Worm (Caenorhabditis elegans) whole organism, midembryonic: ENCODE results near the gene nhr-252.

Source experiments
- T22C8.4 ChIP-seq: fragments of 200-800 bp; sonication (Bioruptor generic); IDR thresholded peaks from 2 replicates; pipeline ENCODE4 v1.3.6; 2022; ENCODE audit warnings: missing genetic modification characterization, missing compliant biosample characterization
- cog-1 ChIP-seq: sonication (generic microtip); optimal IDR thresholded peaks from 2 replicates; lab custom pipeline; 2016; ENCODE audit warnings: missing genetic modification characterization, missing compliant biosample characterization
- flt-1 ChIP-seq: fragments of 200-800 bp; sonication (Bioruptor generic); IDR thresholded peaks from 2 replicates; pipeline ENCODE4 v1.3.6; 2022; ENCODE audit warnings: missing genetic modification characterization, missing compliant biosample characterization
- klf-2 ChIP-seq: fragments of 200-800 bp; sonication (Bioruptor generic); conservative IDR thresholded peaks from 2 replicates; pipeline ENCODE4 v1.3.6; 2022; ENCODE audit warnings: missing genetic modification reagents, missing genetic modification characterization, missing compliant biosample characterization
- med-1 ChIP-seq: sonication (generic microtip); optimal IDR thresholded peaks from 2 replicates; lab custom pipeline; 2017; ENCODE audit warnings: missing genetic modification characterization, mild to moderate bottlenecking, missing compliant biosample characterization, antibody characterized with exemption, missing genetic modification reagents; ENCODE audit not compliant: insufficient read depth
- ref-1 ChIP-seq: fragments of 200-800 bp; sonication (Bioruptor generic); conservative IDR thresholded peaks from 2 replicates; pipeline ENCODE4 v1.3.6; 2022; ENCODE audit warnings: missing genetic modification reagents, missing genetic modification characterization, missing compliant biosample characterization
- ztf-29 ChIP-seq: fragments of 200-800 bp; sonication (Bioruptor generic); IDR thresholded peaks from 2 replicates; pipeline ENCODE4 v1.3.6; 2022; ENCODE audit warnings: missing genetic modification reagents, missing genetic modification characterization, missing compliant biosample characterization

DNA sequence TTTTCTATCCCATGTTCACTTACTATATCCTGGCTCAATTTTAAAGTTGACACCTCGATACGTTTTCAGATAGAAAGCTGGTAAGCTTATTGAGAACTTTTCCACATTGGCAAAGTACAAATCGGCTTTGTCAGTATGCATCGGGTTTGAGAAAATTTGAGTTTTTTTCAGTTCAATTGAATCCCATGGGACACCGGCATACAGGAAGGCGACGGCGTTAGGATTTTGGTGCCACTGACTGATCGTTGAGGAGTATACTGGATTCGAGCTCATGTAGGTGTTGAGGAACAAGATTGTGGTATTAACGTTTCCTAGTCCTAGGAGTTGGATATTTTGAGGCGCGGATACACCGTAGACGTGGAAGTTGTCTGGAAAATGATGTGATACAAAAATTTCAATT lies 8.4 kb downstream of the nhr-252 start:
- TF ChIP-seq T22C8.4 (GFP tag; lab: Robert Waterston, UW): no peak
- TF ChIP-seq med-1 (GFP tag; lab: Kevin White, UChicago): no peak
- TF ChIP-seq ztf-29: no peak
- no peak for TF ChIP-seq flt-1
- no peak for TF ChIP-seq klf-2 (GFP tag; lab: Robert Waterston, UW)
- no peak for TF ChIP-seq cog-1 (tag; lab: Kevin White, UChicago)
- TF ChIP-seq ref-1 (GFP tag; lab: Robert Waterston, UW): no peak
